Fruit fly (Drosophila melanogaster) whole organism, adult: ENCODE data around the gene Nsun5.
A peak's percentile ranks its signal among the peaks of the same experiment; 100 is the strongest.

ENCODE experiments used
- CG14711 ChIP-seq: fragments of 200-800 bp; sonication (Bioruptor generic); optimal IDR thresholded peaks from 2 replicates; lab custom pipeline; 2018; ENCODE audit warnings: missing biosample characterization, mild to moderate bottlenecking, missing genetic modification characterization, moderate library complexity
- CG5204 ChIP-seq: fragments of 200-800 bp; sonication (Bioruptor generic); optimal IDR thresholded peaks from 2 replicates; lab custom pipeline; 2016; ENCODE audit warnings: missing biosample characterization, missing genetic modification characterization
- CG7101 ChIP-seq: fragments of 200-800 bp; sonication (Bioruptor generic); optimal IDR thresholded peaks from 2 replicates; lab custom pipeline; 2018; ENCODE audit warnings: missing biosample characterization, mild to moderate bottlenecking, missing genetic modification characterization, moderate library complexity
- Hr96 ChIP-seq: fragments of 200-800 bp; sonication (Bioruptor generic); optimal IDR thresholded peaks from 2 replicates; lab custom pipeline; 2016; ENCODE audit warnings: missing biosample characterization, missing genetic modification characterization
- kay ChIP-seq: fragments of 200-800 bp; sonication (Bioruptor generic); peaks from one replicate; lab custom pipeline; 2016; ENCODE audit warnings: missing biosample characterization, missing genetic modification characterization, borderline replicate concordance

DNA sequence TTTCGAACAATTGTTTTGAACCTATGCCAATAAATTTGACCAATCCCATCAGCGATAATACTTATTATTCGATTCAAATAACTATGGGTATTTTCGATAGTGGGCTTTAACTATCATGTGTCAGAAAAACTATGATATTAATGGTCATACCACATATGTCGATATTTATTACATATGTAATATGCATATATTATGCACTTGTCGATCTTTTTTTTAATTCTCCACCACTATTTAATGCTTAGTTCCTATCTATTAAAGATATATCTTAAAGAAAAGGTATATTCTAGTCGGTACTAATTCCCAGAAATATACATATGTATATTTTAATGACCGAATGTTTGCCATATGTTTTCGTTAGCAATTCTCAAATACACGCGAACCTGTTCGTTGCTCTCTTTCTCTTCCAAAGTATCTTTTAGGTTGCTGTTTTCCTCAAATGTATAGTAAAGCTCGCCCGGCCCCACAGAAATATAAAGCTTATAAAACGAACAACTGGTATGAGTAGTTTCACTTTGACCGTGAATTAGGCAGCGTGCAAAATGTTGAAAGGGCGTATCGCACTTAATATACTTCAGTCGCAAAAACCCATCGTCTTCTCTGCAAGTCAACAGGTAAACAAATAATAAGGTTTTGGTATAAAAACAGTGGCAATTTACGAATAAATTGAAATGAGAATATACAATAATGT is 29.8 kb downstream of the Nsun5 start, which contains the start of gene Cyp12a5:
- no peak for TF ChIP-seq Hr96
- TF ChIP-seq CG5204, result no peak
- TF ChIP-seq CG7101, result peak; percentile 64
- TF ChIP-seq kay, result peak; percentile 75
- TF ChIP-seq CG14711 (tag; lab: Kevin White, UChicago), result no peak
